Worm (Caenorhabditis elegans): ENCODE results near the gene F09F9.2.

The F09F9.2 gene

DNA sequence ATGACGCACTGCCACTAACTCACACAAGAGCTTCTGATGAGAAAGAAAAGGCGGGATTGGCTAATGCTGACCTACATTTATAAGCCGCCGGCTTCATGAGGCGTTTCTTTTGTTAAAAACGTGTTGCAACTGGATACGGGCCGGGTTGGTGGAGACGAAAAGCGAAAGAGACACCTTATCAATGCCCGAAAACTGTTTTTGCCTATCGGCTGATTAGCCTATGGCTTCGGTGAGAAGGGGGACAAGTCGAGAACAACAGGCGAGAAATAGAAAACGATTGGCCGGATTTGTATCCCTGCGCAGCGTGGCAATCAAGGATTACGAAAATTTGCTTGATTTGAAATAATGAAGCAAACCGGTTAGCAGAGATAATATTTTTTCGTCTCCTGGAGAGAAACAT is at the start of gene F09F9.2:
F09F9.2 (minus strand) TSS at position 25 of the 400 bp plus-strand sequence.
- TF ChIP-seq nhr-77 (tag; optimal IDR thresholded peaks at IDR 0.05), result no peak
- peak; percentile 12 for TF ChIP-seq nhr-23 (tag; optimal IDR thresholded peaks at IDR 0.05)
- peak; percentile 54 for TF ChIP-seq nhr-43 (tag; optimal IDR thresholded peaks at IDR 0.05; ENCODE audit: poor library complexity, severe bottlenecking)

DNA sequence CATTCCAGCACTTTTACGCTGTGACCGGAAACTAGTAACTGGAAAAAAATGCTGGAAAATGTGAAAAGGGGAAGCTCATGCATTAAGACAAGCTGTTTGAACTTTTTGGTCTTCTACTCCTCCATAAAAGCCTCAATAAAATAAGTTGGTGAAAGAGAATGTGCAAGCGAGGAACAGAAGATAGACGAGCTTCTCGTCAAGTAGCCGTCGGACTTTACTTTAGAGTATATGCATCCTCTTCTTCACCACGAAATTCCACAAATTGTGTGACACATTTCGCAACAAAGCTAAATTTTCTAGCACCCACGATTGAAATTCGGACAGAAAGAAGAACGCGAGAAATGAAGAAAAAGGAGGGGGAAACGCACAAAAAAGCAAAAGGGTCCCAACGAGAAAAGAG is 48.7 kb upstream of the F09F9.2 start:
- TF ChIP-seq ceh-82 (tag; optimal IDR thresholded peaks at IDR 0.05) (no peak), nhr-43 (tag; optimal IDR thresholded peaks at IDR 0.05; ENCODE audit: poor library complexity, severe bottlenecking) (no peak), fkh-10 (GFP tag; optimal IDR thresholded peaks at IDR 0.05) (peak; percentile 1), aly-2 (tag; optimal IDR thresholded peaks at IDR 0.05) (no peak), ztf-4 (tag; optimal IDR thresholded peaks at IDR 0.05) (no peak), ZK546.5 (tag; optimal IDR thresholded peaks at IDR 0.05) (no peak), tbx-2 (tag; optimal IDR thresholded peaks at IDR 0.05) (no peak)

- peak; percentile 0 for TF ChIP-seq hmg-11 (tag; optimal IDR thresholded peaks at IDR 0.05)
- TF ChIP-seq daf-12 (tag; optimal IDR thresholded peaks at IDR 0.05), result no peak
- peak; percentile 38 for TF ChIP-seq egl-5 (tag; optimal IDR thresholded peaks at IDR 0.05)
- TF ChIP-seq nhr-23 (tag; optimal IDR thresholded peaks at IDR 0.05), result peak; percentile 78
Measured at ce11 chrX:4159185-4159871, 48.1 kb upstream of the F09F9.2 start.

ce11 chrX:4157896-4158295 is 46.7 kb upstream of the F09F9.2 start:
- TF ChIP-seq nhr-77 (tag; optimal IDR thresholded peaks at IDR 0.05), result no peak
- no peak for TF ChIP-seq aly-2 (tag; optimal IDR thresholded peaks at IDR 0.05)
- TF ChIP-seq R02D3.7 (tag; optimal IDR thresholded peaks at IDR 0.05), result no peak
- TF ChIP-seq nhr-67 (tag; optimal IDR thresholded peaks at IDR 0.05), result no peak
- peak; percentile 34 for TF ChIP-seq hmg-11 (tag; optimal IDR thresholded peaks at IDR 0.05)
- TF ChIP-seq unc-39 (tag; optimal IDR thresholded peaks at IDR 0.05), result no peak
- no peak for TF ChIP-seq lin-15B (tag; optimal IDR thresholded peaks at IDR 0.05)
- TF ChIP-seq egl-5 (tag; optimal IDR thresholded peaks at IDR 0.05), result no peak
- peak; percentile 35 for TF ChIP-seq nfya-1 (tag; optimal IDR thresholded peaks at IDR 0.05; ENCODE audit: insufficient read depth)
- TF ChIP-seq ama-1 (optimal IDR thresholded peaks at IDR 0.05), result peak; percentile 49
- TF ChIP-seq unc-62 (GFP tag; optimal IDR thresholded peaks at IDR 0.05), result peak; percentile 26
- TF ChIP-seq nhr-11 (tag; optimal IDR thresholded peaks at IDR 0.05), result no peak
- TF ChIP-seq nhr-23 (tag; optimal IDR thresholded peaks at IDR 0.05), result peak; percentile 25
- TF ChIP-seq mml-1 (tag; optimal IDR thresholded peaks at IDR 0.05), result no peak
- no peak for TF ChIP-seq tbx-2 (tag; optimal IDR thresholded peaks at IDR 0.05)
- TF ChIP-seq ceh-16 (tag; optimal IDR thresholded peaks at IDR 0.05), result no peak
- no peak for TF ChIP-seq fkh-10 (GFP tag; optimal IDR thresholded peaks at IDR 0.05)
- TF ChIP-seq nhr-43 (tag; optimal IDR thresholded peaks at IDR 0.05; ENCODE audit: poor library complexity, severe bottlenecking), result no peak
- no peak for TF ChIP-seq nhr-12 (tag; optimal IDR thresholded peaks at IDR 0.05)
- TF ChIP-seq fos-1 (tag; optimal IDR thresholded peaks at IDR 0.05), result no peak
- TF ChIP-seq lin-39 (tag; optimal IDR thresholded peaks at IDR 0.05), result peak; percentile 56
- TF ChIP-seq zag-1 (tag; optimal IDR thresholded peaks at IDR 0.05), result no peak

- TF ChIP-seq pha-4 (tag; optimal IDR thresholded peaks at IDR 0.05) (no peak), unc-62 (GFP tag; optimal IDR thresholded peaks at IDR 0.05) (no peak), hmg-11 (tag; optimal IDR thresholded peaks at IDR 0.05) (no peak), pqm-1 (tag; optimal IDR thresholded peaks at IDR 0.05) (no peak), nhr-23 (tag; optimal IDR thresholded peaks at IDR 0.05) (no peak), lin-15B (tag; optimal IDR thresholded peaks at IDR 0.05) (no peak), ZK546.5 (tag; optimal IDR thresholded peaks at IDR 0.05) (no peak), nfya-1 (tag; optimal IDR thresholded peaks at IDR 0.05; ENCODE audit: insufficient read depth) (peak; percentile 24), tbx-2 (tag; optimal IDR thresholded peaks at IDR 0.05) (no peak), jun-1 (tag; optimal IDR thresholded peaks at IDR 0.05) (no peak), egl-5 (tag; optimal IDR thresholded peaks at IDR 0.05) (peak; percentile 82), mdl-1 (tag; optimal IDR thresholded peaks at IDR 0.05) (no peak), fkh-2 (tag; optimal IDR thresholded peaks at IDR 0.05) (no peak), lin-39 (tag; optimal IDR thresholded peaks at IDR 0.05) (peak; percentile 92)
Measured at ce11 chrX:4154784-4155183, 43.5 kb upstream of the F09F9.2 start.

- no peak for TF ChIP-seq ceh-28 (tag; optimal IDR thresholded peaks at IDR 0.05)
- no peak for TF ChIP-seq aly-2 (tag; optimal IDR thresholded peaks at IDR 0.05)
- TF ChIP-seq egl-5 (tag; optimal IDR thresholded peaks at IDR 0.05), result peak; percentile 21
- TF ChIP-seq daf-12 (tag; optimal IDR thresholded peaks at IDR 0.05), result no peak
- no peak for TF ChIP-seq nhr-77 (tag; optimal IDR thresholded peaks at IDR 0.05)
- TF ChIP-seq mml-1 (tag; optimal IDR thresholded peaks at IDR 0.05), result no peak
Measured at ce11 chrX:4153343-4153742, 42.1 kb upstream of the F09F9.2 start, which contains the start of gene nck-1. nck-1 (minus strand) TSS chrX:4153443.
